Fruit fly (Drosophila melanogaster) whole organism, embryonic: ENCODE data around the gene CG42578.

Experiments
- Aef1 ChIP-seq: fragments of 200-800 bp; sonication (Bioruptor generic); IDR thresholded peaks from 3 replicates; pipeline ENCODE4 v1.3.6; 2022; ENCODE audit warnings: missing biosample characterization, missing genetic modification characterization
- Blimp-1 ChIP-seq: fragments of 200-800 bp; sonication (Bioruptor generic); optimal IDR thresholded peaks from 3 replicates; lab custom pipeline; 2018; ENCODE audit warnings: missing biosample characterization, missing genetic modification characterization, mild to moderate bottlenecking, moderate library complexity, missing genetic modification reagents
- CG10979 ChIP-seq: fragments of 200-800 bp; sonication (Bioruptor generic); optimal IDR thresholded peaks from 2 replicates; lab custom pipeline; 2018; ENCODE audit warnings: missing biosample characterization, mild to moderate bottlenecking, missing genetic modification characterization, moderate library complexity
- CG13296 ChIP-seq: fragments of 200-800 bp; sonication (Bioruptor generic); optimal IDR thresholded peaks from 3 replicates; lab custom pipeline; 2018; ENCODE audit warnings: missing biosample characterization, mild to moderate bottlenecking, missing genetic modification characterization
- CG13424 ChIP-seq: fragments of 200-800 bp; sonication (Bioruptor generic); optimal IDR thresholded peaks from 2 replicates; lab custom pipeline; 2019; ENCODE audit warnings: missing biosample characterization, mild to moderate bottlenecking, missing genetic modification characterization, moderate library complexity
- CG17328 ChIP-seq: fragments of 200-800 bp; sonication (Bioruptor generic); IDR thresholded peaks from 2 replicates; pipeline ENCODE4 v1.3.6; 2022; ENCODE audit warnings: missing biosample characterization, missing genetic modification characterization
- CG32532 ChIP-seq: fragments of 200-800 bp; sonication (Bioruptor generic); IDR thresholded peaks from 2 replicates; pipeline ENCODE4 v1.3.6; 2022; ENCODE audit warnings: missing biosample characterization, missing genetic modification characterization
- CG4424 ChIP-seq: fragments of 200-800 bp; sonication (Bioruptor generic); optimal IDR thresholded peaks from 3 replicates; lab custom pipeline; 2016; ENCODE audit warnings: missing biosample characterization, missing genetic modification characterization
- CG6791 ChIP-seq: fragments of 200-800 bp; sonication (Bioruptor generic); IDR thresholded peaks from 3 replicates; pipeline ENCODE4 v1.3.6; 2022; ENCODE audit warnings: missing biosample characterization, missing genetic modification characterization; ENCODE audit not compliant: partially characterized antibody
- CG7786 ChIP-seq: fragments of 200-800 bp; sonication (Bioruptor generic); optimal IDR thresholded peaks from 2 replicates; lab custom pipeline; 2016; ENCODE audit warnings: missing biosample characterization, missing genetic modification characterization
- CG7963 ChIP-seq: fragments of 200-800 bp; sonication (Bioruptor generic); IDR thresholded peaks from 3 replicates; pipeline ENCODE4 v1.3.6; 2022; ENCODE audit warnings: missing biosample characterization, missing genetic modification characterization; ENCODE audit not compliant: partially characterized antibody
- CG8388 ChIP-seq: fragments of 200-800 bp; sonication (Bioruptor generic); optimal IDR thresholded peaks from 2 replicates; lab custom pipeline; 2019; ENCODE audit warnings: missing biosample characterization, mild to moderate bottlenecking, missing genetic modification characterization, moderate library complexity
- CG9876 ChIP-seq: fragments of 200-800 bp; sonication (Bioruptor generic); optimal IDR thresholded peaks from 2 replicates; lab custom pipeline; 2016; ENCODE audit warnings: missing biosample characterization, missing genetic modification characterization
- CrebB ChIP-seq: fragments of 200-800 bp; sonication (Bioruptor generic); optimal IDR thresholded peaks from 3 replicates; lab custom pipeline; 2018; ENCODE audit warnings: missing biosample characterization, mild to moderate bottlenecking, missing genetic modification characterization
- D19A ChIP-seq: fragments of 200-800 bp; optimal IDR thresholded peaks from 3 replicates; lab custom pipeline; 2019; ENCODE audit warnings: missing biosample characterization, mild to moderate bottlenecking, missing genetic modification characterization, moderate library complexity
- D19B ChIP-seq: fragments of 200-800 bp; sonication (Bioruptor generic); optimal IDR thresholded peaks from 2 replicates; lab custom pipeline; 2017; ENCODE audit warnings: missing biosample characterization, mild to moderate bottlenecking, missing genetic modification characterization
- Doc2 ChIP-seq: fragments of 200-800 bp; sonication (Bioruptor generic); IDR thresholded peaks from 2 replicates; pipeline ENCODE4 v1.3.6; 2022; ENCODE audit warnings: missing biosample characterization, missing genetic modification characterization
- E2f2 ChIP-seq: fragments of 200-800 bp; sonication (Bioruptor generic); IDR thresholded peaks from 2 replicates; pipeline ENCODE4 v1.3.6; 2022; ENCODE audit warnings: missing biosample characterization, missing genetic modification characterization
- Ets65A ChIP-seq: fragments of 200-800 bp; sonication (Bioruptor generic); peaks from one replicate; lab custom pipeline; 2016; ENCODE audit warnings: missing biosample characterization, missing genetic modification characterization
- H2.0 ChIP-seq: fragments of 200-800 bp; sonication (Bioruptor generic); IDR thresholded peaks from 2 replicates; pipeline ENCODE4 v1.3.6; 2022; ENCODE audit warnings: missing biosample characterization, missing genetic modification characterization
- Hr3 ChIP-seq: fragments of 200-800 bp; sonication (Bioruptor generic); optimal IDR thresholded peaks from 3 replicates; lab custom pipeline; 2016; ENCODE audit warnings: missing biosample characterization, missing genetic modification characterization
- Med ChIP-seq: fragments of 200-800 bp; sonication (Bioruptor generic); peaks from one replicate; lab custom pipeline; 2016; ENCODE audit warnings: missing biosample characterization, missing genetic modification characterization, mild to moderate bottlenecking, inconsistent platforms, moderate library complexity
- Nf-YC ChIP-seq: fragments of 200-800 bp; optimal IDR thresholded peaks from 3 replicates; lab custom pipeline; 2019; ENCODE audit warnings: missing biosample characterization, mild to moderate bottlenecking, missing genetic modification characterization, moderate library complexity
- Ptx1 ChIP-seq: fragments of 200-800 bp; sonication (Bioruptor generic); IDR thresholded peaks from 2 replicates; pipeline ENCODE4 v1.3.6; 2022; ENCODE audit warnings: missing biosample characterization, missing genetic modification characterization
- ase ChIP-seq: fragments of 200-800 bp; sonication (Bioruptor generic); IDR thresholded peaks from 3 replicates; pipeline ENCODE4 v1.3.6; 2022; ENCODE audit warnings: missing biosample characterization, missing genetic modification characterization
- chn ChIP-seq: fragments of 200-800 bp; sonication (Bioruptor generic); optimal IDR thresholded peaks from 2 replicates; lab custom pipeline; 2016; ENCODE audit warnings: missing biosample characterization, missing genetic modification characterization
- dm ChIP-seq: fragments of 200-800 bp; sonication (Bioruptor generic); optimal IDR thresholded peaks from 3 replicates; lab custom pipeline; 2016; ENCODE audit warnings: missing biosample characterization, missing genetic modification characterization
- dmrt99B ChIP-seq: fragments of 200-800 bp; sonication (Bioruptor generic); optimal IDR thresholded peaks from 2 replicates; lab custom pipeline; 2018; ENCODE audit warnings: missing biosample characterization, mild to moderate bottlenecking, missing genetic modification characterization, moderate library complexity
- ewg ChIP-seq: fragments of 200-800 bp; sonication (Bioruptor generic); optimal IDR thresholded peaks from 3 replicates; lab custom pipeline; 2017; ENCODE audit warnings: mild to moderate bottlenecking, missing biosample characterization, missing genetic modification reagents, missing genetic modification characterization
- fd96Cb ChIP-seq: fragments of 200-800 bp; sonication (Bioruptor generic); optimal IDR thresholded peaks from 2 replicates; lab custom pipeline; 2018; ENCODE audit warnings: missing biosample characterization, mild to moderate bottlenecking, missing genetic modification characterization, moderate library complexity
- gem ChIP-seq: fragments of 200-800 bp; sonication (Bioruptor generic); optimal IDR thresholded peaks from 2 replicates; lab custom pipeline; 2019; ENCODE audit warnings: missing biosample characterization, mild to moderate bottlenecking, missing genetic modification characterization, moderate library complexity
- inv ChIP-seq: fragments of 200-800 bp; sonication (Bioruptor generic); IDR thresholded peaks from 2 replicates; pipeline ENCODE4 v1.3.6; 2022; ENCODE audit warnings: missing biosample characterization, missing genetic modification characterization; ENCODE audit not compliant: partially characterized antibody
- lola ChIP-seq, 3 experiments: fragments of >200 bp in 2 of 3; fragments of 200-800 bp in 1 of 3; sonication (Bioruptor generic) in 1 of 3; optimal IDR thresholded peaks; 2 replicates each; lab custom pipeline; 2017 to 2019; ENCODE audit warnings: missing biosample characterization in 3 of 3, missing genetic modification characterization in 3 of 3, mild to moderate bottlenecking in 1 of 3, moderate library complexity in 1 of 3
- mld ChIP-seq: fragments of 200-800 bp; sonication (Bioruptor generic); IDR thresholded peaks from 3 replicates; pipeline ENCODE4 v1.3.6; 2022; ENCODE audit warnings: missing biosample characterization, missing genetic modification characterization; ENCODE audit not compliant: partially characterized antibody
- nerfin-2 ChIP-seq: fragments of 200-800 bp; sonication (Bioruptor generic); IDR thresholded peaks from 2 replicates; pipeline ENCODE4 v1.3.6; 2022; ENCODE audit warnings: missing biosample characterization, missing genetic modification characterization; ENCODE audit not compliant: partially characterized antibody
- row ChIP-seq: fragments of 200-800 bp; sonication (Bioruptor generic); IDR thresholded peaks from 3 replicates; pipeline ENCODE4 v1.3.6; 2022; ENCODE audit warnings: missing biosample characterization, missing genetic modification characterization
- run ChIP-seq: fragments of 200-800 bp; sonication (Bioruptor generic); optimal IDR thresholded peaks from 3 replicates; lab custom pipeline; 2018; ENCODE audit warnings: missing biosample characterization, mild to moderate bottlenecking, missing genetic modification characterization
- sens ChIP-seq: fragments of 200-800 bp; sonication (Bioruptor generic); peaks from one replicate; lab custom pipeline; 2016; ENCODE audit warnings: missing biosample characterization, missing genetic modification characterization
- sob ChIP-seq: fragments of 200-800 bp; sonication (Bioruptor generic); IDR thresholded peaks from 2 replicates; pipeline ENCODE4 v1.3.6; 2022; ENCODE audit warnings: missing biosample characterization, missing genetic modification characterization
- tap ChIP-seq: fragments of 200-800 bp; optimal IDR thresholded peaks from 3 replicates; lab custom pipeline; 2019; ENCODE audit warnings: missing biosample characterization, mild to moderate bottlenecking, missing genetic modification characterization, moderate library complexity

The CG42578 gene

dm6 chrX:20448828-20449427 lies 2.8 kb downstream of the CG42578 start, which contains the start of gene tbc (continued):
- TF ChIP-seq Blimp-1: no peak
- TF ChIP-seq CG9876 (GFP tag; lab: Kevin White, UChicago): no peak
- TF ChIP-seq chn (GFP tag; lab: Kevin White, UChicago): no peak
- no peak for TF ChIP-seq gem (tag; lab: Kevin White, UChicago)
- no peak for TF ChIP-seq nerfin-2 (GFP tag; lab: Robert Waterston, UW)
- TF ChIP-seq CG10979 (tag; lab: Kevin White, UChicago): no peak
- no peak for TF ChIP-seq ase
- no peak for TF ChIP-seq CG7786 (GFP tag; lab: Kevin White, UChicago)
- no peak for TF ChIP-seq H2.0 (GFP tag; lab: Robert Waterston, UW)

dm6 chrX:20466382-20466928 lies 20.3 kb downstream of the CG42578 start:
- TF ChIP-seq tap (tag; lab: Kevin White, UChicago) (peak; percentile 12), row (peak; percentile 22; the same call in 1 of the 3 replicates), CrebB (tag; lab: Kevin White, UChicago) (no peak), Aef1 (GFP tag; lab: Robert Waterston, UW) (no peak), Ptx1 (0 out of 2 replicates have a peak, but pooled peaks have one; percentile 37), CG13424 (tag; lab: Kevin White, UChicago) (no peak), ewg (no peak), inv (GFP tag; lab: Robert Waterston, UW) (no peak), D19A (tag; lab: Kevin White, UChicago) (peak; percentile 61), CG8388 (GFP tag; lab: Kevin White, UChicago) (peak; percentile 76), mld (GFP tag; lab: Robert Waterston, UW) (no peak), lola (GFP tag; optimal IDR thresholded peaks at IDR 0.05; lab: Kevin White, UChicago) (no peak), dmrt99B (peak; percentile 2), D19B (GFP tag; lab: Kevin White, UChicago) (no peak), CG7963 (GFP tag; lab: Robert Waterston, UW) (no peak), sob (GFP tag; lab: Robert Waterston, UW) (0 out of 2 replicates have a peak, but pooled peaks have one; percentile 7), CG4424 (GFP tag; lab: Kevin White, UChicago) (peak; percentile 3), dm (GFP tag; lab: Kevin White, UChicago) (no peak), fd96Cb (tag; lab: Kevin White, UChicago) (no peak), Hr3 (GFP tag; lab: Kevin White, UChicago) (no peak), sens (GFP tag; lab: Kevin White, UChicago) (peak; percentile 38), CG13296 (GFP tag; lab: Kevin White, UChicago) (peak; percentile 30)
- TF ChIP-seq, all 482 proteins: peak for 10

- TF ChIP-seq run (tag; lab: Kevin White, UChicago) (no peak), E2f2 (GFP tag; lab: Robert Waterston, UW) (no peak), Med (GFP tag; lab: Kevin White, UChicago) (peak; percentile 8), CG17328 (GFP tag; lab: Robert Waterston, UW) (no peak), Nf-YC (no peak), CG32532 (GFP tag; lab: Robert Waterston, UW) (no peak), CG6791 (GFP tag; lab: Robert Waterston, UW) (no peak), Ets65A (GFP tag; lab: Kevin White, UChicago) (peak; percentile 68), Doc2 (GFP tag; lab: Robert Waterston, UW) (no peak)
Observed at dm6 chrX:20467155-20467554, 21.0 kb downstream of the CG42578 start, which contains the start of gene GstT3. GstT3 (plus strand) TSS chrX:20467455.
